Fruit fly (Drosophila melanogaster): ENCODE data around the gene Elovl7.

Gene Elovl7

DNA sequence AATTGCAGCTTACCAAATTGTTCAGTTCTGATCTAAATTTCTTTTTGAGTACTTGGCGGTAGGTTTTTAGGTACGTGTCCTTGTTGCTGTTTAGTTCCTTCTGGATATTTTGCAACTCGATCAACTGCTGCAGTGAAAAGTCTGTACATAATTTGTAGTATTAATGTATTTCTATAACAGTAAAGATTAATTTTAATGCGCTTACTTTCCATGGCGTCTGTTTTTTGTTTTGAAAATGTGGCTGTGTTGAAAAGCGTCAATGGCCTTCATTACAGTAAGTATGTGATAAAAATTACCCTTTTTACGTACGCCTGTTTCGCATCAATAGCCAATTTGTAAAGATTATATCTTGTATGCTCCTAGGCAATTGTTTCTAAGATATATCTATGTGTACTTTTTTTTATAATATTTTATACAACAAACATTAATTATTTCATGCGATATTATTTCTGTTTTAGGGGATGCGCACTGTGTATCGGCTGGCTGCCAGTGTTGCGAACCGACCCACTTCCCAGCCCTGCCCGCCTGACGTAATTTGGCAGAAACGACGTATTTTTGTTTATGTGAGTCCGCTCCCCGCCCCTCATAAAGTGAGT lies 5.5 kb upstream of the Elovl7 start, which contains the start of the genes Kmn2 and CG2698 (continued):
- peak; percentile 92 for TF ChIP-seq CG6254 (GFP tag; optimal IDR thresholded peaks at IDR 0.05)
- peak; percentile 98 for TF ChIP-seq Rfx (GFP tag; IDR thresholded peaks at IDR 0.05)
- TF ChIP-seq zen2 (GFP tag; IDR thresholded peaks at IDR 0.05; ENCODE audit: partially characterized antibody): no peak; the same call in 2 of the 3 replicates
- peak; percentile 97 for TF ChIP-seq Med (GFP tag)
- peak; percentile 97 for TF ChIP-seq CG2889 (GFP tag; IDR thresholded peaks at IDR 0.05)
- TF ChIP-seq yki (optimal IDR thresholded peaks at IDR 0.05): no peak
- TF ChIP-seq CG1602 (GFP tag; optimal IDR thresholded peaks at IDR 0.05): peak; percentile 97
- peak; percentile 87 for TF ChIP-seq CG6683 (GFP tag; optimal IDR thresholded peaks at IDR 0.05)
- peak; percentile 18 to 74 for TF ChIP-seq crp (GFP tag; optimal IDR thresholded peaks at IDR 0.05)
- TF ChIP-seq CG31224 (GFP tag; IDR thresholded peaks at IDR 0.05): peak; percentile 94
- peak; percentile 78 for TF ChIP-seq tap (tag; optimal IDR thresholded peaks at IDR 0.05)
- peak; percentile 86 for TF ChIP-seq mam (GFP tag; optimal IDR thresholded peaks at IDR 0.05)
- peak; percentile 97 for TF ChIP-seq CoRest (tag; optimal IDR thresholded peaks at IDR 0.05)
- TF ChIP-seq bigmax (GFP tag; optimal IDR thresholded peaks at IDR 0.05): no peak
- TF ChIP-seq Nf-YC (tag; optimal IDR thresholded peaks at IDR 0.05): peak; percentile 84
- peak; percentile 91 for TF ChIP-seq CG2875 (GFP tag; optimal IDR thresholded peaks at IDR 0.05)
- peak; percentile 84 for TF ChIP-seq ftz-f1 (GFP tag; optimal IDR thresholded peaks at IDR 0.05)
- peak; percentile 94 for TF ChIP-seq PHDP (tag; optimal IDR thresholded peaks at IDR 0.05)
- no peak for TF ChIP-seq Hr39 (optimal IDR thresholded peaks at IDR 0.05)
- peak; percentile 96 for TF ChIP-seq NFAT (GFP tag; IDR thresholded peaks at IDR 0.05)
- TF ChIP-seq CG9876 (GFP tag; optimal IDR thresholded peaks at IDR 0.05): peak; percentile 48
- TF ChIP-seq jigr1 (GFP tag; IDR thresholded peaks at IDR 0.05): peak; percentile 96
- TF ChIP-seq CG16863 (GFP tag; optimal IDR thresholded peaks at IDR 0.05): peak; percentile 83
- TF ChIP-seq maf-S (GFP tag; optimal IDR thresholded peaks at IDR 0.05): peak; percentile 82
- peak; percentile 93 for TF ChIP-seq Six4 (GFP tag; optimal IDR thresholded peaks at IDR 0.05)
- peak; percentile 75 for TF ChIP-seq CG15073 (GFP tag; optimal IDR thresholded peaks at IDR 0.05)
- TF ChIP-seq B-H2 (GFP tag; optimal IDR thresholded peaks at IDR 0.05): peak; percentile 95
- peak; percentile 5 for TF ChIP-seq sima (GFP tag; optimal IDR thresholded peaks at IDR 0.05)
- peak; percentile 83 to 98 for TF ChIP-seq dpn (GFP tag; optimal IDR thresholded peaks at IDR 0.05)
- peak; percentile 68 for TF ChIP-seq Hmx (GFP tag; optimal IDR thresholded peaks at IDR 0.05)
- TF ChIP-seq cg (GFP tag; optimal IDR thresholded peaks at IDR 0.05): no peak
- TF ChIP-seq CG17802 (tag; optimal IDR thresholded peaks at IDR 0.05): peak; percentile 73
- TF ChIP-seq CG18764 (GFP tag; optimal IDR thresholded peaks at IDR 0.05): peak; percentile 94
- peak; percentile 73 for TF ChIP-seq Deaf1 (tag; optimal IDR thresholded peaks at IDR 0.05)
- peak; percentile 92 for TF ChIP-seq CG5245 (GFP tag; optimal IDR thresholded peaks at IDR 0.05)
- TF ChIP-seq emc (GFP tag; optimal IDR thresholded peaks at IDR 0.05): peak; percentile 69
- peak; percentile 75 for TF ChIP-seq Dp (GFP tag; optimal IDR thresholded peaks at IDR 0.05)
- TF ChIP-seq oc (tag; optimal IDR thresholded peaks at IDR 0.05): peak; percentile 94
- TF ChIP-seq zen (tag; optimal IDR thresholded peaks at IDR 0.05): peak; percentile 94
- peak; percentile 98 for TF ChIP-seq CG14441 (GFP tag; IDR thresholded peaks at IDR 0.05)
- peak; percentile 61 for TF ChIP-seq NK7.1 (GFP tag; optimal IDR thresholded peaks at IDR 0.05)
- peak; percentile 90 for TF ChIP-seq sqz (GFP tag; optimal IDR thresholded peaks at IDR 0.05)
- TF ChIP-seq MESR4 (GFP tag; optimal IDR thresholded peaks at IDR 0.05): no peak
- TF ChIP-seq sd (tag; optimal IDR thresholded peaks at IDR 0.05): peak; percentile 81
- peak; percentile 48 for TF ChIP-seq da (GFP tag; optimal IDR thresholded peaks at IDR 0.05)
- peak; percentile 95 for TF ChIP-seq Oli (tag; optimal IDR thresholded peaks at IDR 0.05)
- peak; percentile 86 for TF ChIP-seq CG11723 (GFP tag; optimal IDR thresholded peaks at IDR 0.05)
- peak; percentile 100 for TF ChIP-seq CG10267 (tag; optimal IDR thresholded peaks at IDR 0.05)
- TF ChIP-seq cas (GFP tag; IDR thresholded peaks at IDR 0.05): peak; percentile 96
- peak; percentile 93 for TF ChIP-seq bowl (GFP tag; IDR thresholded peaks at IDR 0.05)
- TF ChIP-seq CG18619 (GFP tag; optimal IDR thresholded peaks at IDR 0.05): peak; percentile 94

Measured in whole organism, embryonic.